Worm (Caenorhabditis elegans): ENCODE data around the gene C27C12.4.

DNA sequence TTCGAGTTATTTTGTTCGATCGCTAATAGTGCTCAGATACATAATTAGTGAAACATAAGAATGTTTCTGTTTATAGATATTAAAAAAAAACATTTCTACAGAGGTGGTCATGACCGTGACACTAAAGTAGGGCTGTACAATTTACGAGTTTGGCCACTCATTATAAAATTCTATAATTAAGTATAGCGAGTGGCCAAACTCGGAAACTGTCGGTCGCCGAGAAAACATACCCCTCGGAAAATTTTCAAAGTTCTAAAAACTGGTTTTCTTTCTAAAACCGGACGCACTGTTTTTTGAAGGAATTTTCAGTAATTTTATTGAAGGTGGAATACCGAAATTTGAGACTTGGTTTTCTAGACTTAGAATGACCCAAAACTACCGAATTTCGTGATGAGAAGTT, 48.1 kb upstream of the C27C12.4 start:
- TF ChIP-seq ama-1 (optimal IDR thresholded peaks at IDR 0.05): no peak
- no peak for TF ChIP-seq lin-13 (GFP tag; optimal IDR thresholded peaks at IDR 0.05)
- no peak for TF ChIP-seq ceh-82 (tag; optimal IDR thresholded peaks at IDR 0.05)
- TF ChIP-seq aly-2 (tag; optimal IDR thresholded peaks at IDR 0.05): no peak
- TF ChIP-seq mdl-1 (tag; optimal IDR thresholded peaks at IDR 0.05): no peak
- no peak for TF ChIP-seq nhr-12 (tag; optimal IDR thresholded peaks at IDR 0.05)
- TF ChIP-seq lin-39 (tag; optimal IDR thresholded peaks at IDR 0.05): no peak

Data from whole organism, L2 larva.